Fruit fly (Drosophila melanogaster): ENCODE data around the gene Ubx.

- TF ChIP-seq EcR (GFP tag; optimal IDR thresholded peaks at IDR 0.05) (no peak), usp (GFP tag; optimal IDR thresholded peaks at IDR 0.05) (no peak), Dll (optimal IDR thresholded peaks at IDR 0.05) (no peak), psq (optimal IDR thresholded peaks at IDR 0.05) (no peak), CG8478 (optimal IDR thresholded peaks at IDR 0.05) (no peak)
Observed at dm6 chr3R:16655000-16655493, 79.2 kb downstream of the Ubx start.
